Fruit fly (Drosophila melanogaster): Measurements from ENCODE around the gene CG33178.

DNA sequence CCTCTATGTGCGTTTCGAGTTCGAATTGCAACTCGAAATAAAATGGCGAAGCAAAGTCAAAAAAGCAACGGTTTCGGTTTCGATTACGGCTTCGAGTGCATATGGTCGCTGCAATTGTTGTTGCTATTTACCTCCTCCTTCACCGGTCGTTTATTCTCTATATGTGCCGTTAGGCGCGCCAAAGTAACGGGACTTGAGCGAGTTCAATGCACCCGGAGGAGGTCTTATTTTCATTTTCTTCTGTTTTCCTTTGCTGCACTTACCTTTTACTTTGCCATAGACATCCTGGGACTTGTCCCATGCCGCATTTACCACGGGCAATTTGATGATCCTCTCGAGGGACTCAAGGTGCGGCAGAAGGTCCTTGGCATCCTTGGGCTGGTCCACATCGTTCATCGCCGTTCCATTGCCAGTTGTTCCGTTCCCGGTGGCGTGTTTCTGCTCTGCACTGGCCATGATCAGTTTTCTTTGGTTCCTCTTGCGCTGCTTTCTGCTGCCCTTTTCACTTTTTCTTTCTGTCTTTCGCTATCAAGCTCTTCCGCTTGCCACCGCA lies 7.1 kb upstream of the CG33178 start:
- TF ChIP-seq BEAF-32 (GFP tag; optimal IDR thresholded peaks at IDR 0.05) (no peak), az2 (GFP tag; optimal IDR thresholded peaks at IDR 0.05) (no peak), Awh (GFP tag; IDR thresholded peaks at IDR 0.05) (no peak), CG9932 (GFP tag; IDR thresholded peaks at IDR 0.05) (no peak), zf30C (GFP tag; optimal IDR thresholded peaks at IDR 0.05) (no peak), Gsc (GFP tag; IDR thresholded peaks at IDR 0.05) (no peak), MTF-1 (GFP tag; optimal IDR thresholded peaks at IDR 0.05; ENCODE audit: borderline replicate concordance) (no peak), CG9215 (GFP tag; IDR thresholded peaks at IDR 0.05) (no peak), nerfin-2 (GFP tag; IDR thresholded peaks at IDR 0.05; ENCODE audit: partially characterized antibody) (no peak), CG15479 (GFP tag; optimal IDR thresholded peaks at IDR 0.05) (no peak), Dref (GFP tag; IDR thresholded peaks at IDR 0.05) (no peak)

Measured in whole organism, embryonic.